Fruit fly (Drosophila melanogaster) S2 (cell line): ENCODE measurements around the gene CG3841.

Source experiments
- CG8478 ChIP-seq: fragments of >200 bp; optimal IDR thresholded peaks from 2 replicates; lab custom pipeline; 2018
- CTCF ChIP-seq, 2 experiments: fragments of >200 bp; optimal IDR thresholded peaks; 2 replicates each; lab custom pipeline; 2018

The CG3841 gene

dm6 chr2L:9589176-9589575 is at the start of gene CG3841:
Gene CG3841 (plus strand): TSS chr2L:9589476.
- TF ChIP-seq CTCF (optimal IDR thresholded peaks at IDR 0.05; lab: Kevin White, UChicago) (no peak), CG8478 (no peak)

- TF ChIP-seq CTCF (optimal IDR thresholded peaks at IDR 0.05; lab: Kevin White, UChicago): peak; percentile 38 to 87
- no peak for TF ChIP-seq CG8478
Measured at dm6 chr2L:9539988-9540573, 49.2 kb upstream of the CG3841 start, which contains the start of gene CG17855. Gene CG17855 (plus strand): TSS chr2L:9540523.

- no peak for TF ChIP-seq CG8478
- no peak for TF ChIP-seq CTCF (optimal IDR thresholded peaks at IDR 0.05; lab: Kevin White, UChicago)
Measured at dm6 chr2L:9542578-9542977, 46.7 kb upstream of the CG3841 start, which contains the start of gene Cpr30B. Gene Cpr30B (plus strand): TSS chr2L:9542878.

dm6 chr2L:9543871-9544270 is 45.4 kb upstream of the CG3841 start, which contains the start of gene CG13113:
Gene CG13113 (plus strand): TSS chr2L:9544171.
- no peak for TF ChIP-seq CTCF (optimal IDR thresholded peaks at IDR 0.05; lab: Kevin White, UChicago)
- TF ChIP-seq CG8478: no peak

- TF ChIP-seq CTCF (optimal IDR thresholded peaks at IDR 0.05; lab: Kevin White, UChicago): no peak
- TF ChIP-seq CG8478: no peak
Measured at dm6 chr2L:9545511-9545910, 43.8 kb upstream of the CG3841 start, which contains the start of gene CG13114. Gene CG13114 (plus strand): TSS chr2L:9545811.

- no peak for TF ChIP-seq CG8478
- no peak for TF ChIP-seq CTCF (optimal IDR thresholded peaks at IDR 0.05; lab: Kevin White, UChicago)
Measured at dm6 chr2L:9550880-9551279, 38.4 kb upstream of the CG3841 start.

dm6 chr2L:9557858-9558257 is 31.4 kb upstream of the CG3841 start:
- TF ChIP-seq CG8478: no peak
- TF ChIP-seq CTCF (optimal IDR thresholded peaks at IDR 0.05; lab: Kevin White, UChicago): no peak

dm6 chr2L:9560045-9560587 is 29.2 kb upstream of the CG3841 start:
- TF ChIP-seq CG8478 (no peak), CTCF (optimal IDR thresholded peaks at IDR 0.05; lab: Kevin White, UChicago) (no peak)

- TF ChIP-seq CG8478 (no peak), CTCF (optimal IDR thresholded peaks at IDR 0.05; lab: Kevin White, UChicago) (no peak)
Measured at dm6 chr2L:9562713-9563112, 26.6 kb upstream of the CG3841 start.

dm6 chr2L:9564527-9564926 is 24.7 kb upstream of the CG3841 start:
- TF ChIP-seq CG8478 (no peak), CTCF (optimal IDR thresholded peaks at IDR 0.05; lab: Kevin White, UChicago) (no peak)

dm6 chr2L:9565387-9565786 is 23.9 kb upstream of the CG3841 start, which contains the start of gene CG46468:
Gene CG46468 (minus strand): TSS chr2L:9565438.
- TF ChIP-seq CTCF (optimal IDR thresholded peaks at IDR 0.05; lab: Kevin White, UChicago) (no peak), CG8478 (no peak)

dm6 chr2L:9566656-9567055 is 22.6 kb upstream of the CG3841 start, which contains the start of gene jp:
Gene jp (minus strand): TSS chr2L:9566750.
- no peak for TF ChIP-seq CTCF (optimal IDR thresholded peaks at IDR 0.05; lab: Kevin White, UChicago)
- TF ChIP-seq CG8478: no peak

- TF ChIP-seq CTCF (optimal IDR thresholded peaks at IDR 0.05; lab: Kevin White, UChicago) (peak; percentile 63 to 65), CG8478 (no peak)
Measured at dm6 chr2L:9567398-9567856, 21.8 kb upstream of the CG3841 start.

dm6 chr2L:9568360-9569088 is 20.8 kb upstream of the CG3841 start, which contains the start of gene brwl:
Gene brwl (plus strand): TSS chr2L:9568890.
- TF ChIP-seq CTCF (optimal IDR thresholded peaks at IDR 0.05; lab: Kevin White, UChicago) (no peak), CG8478 (no peak)

dm6 chr2L:9569131-9569530 is 20.1 kb upstream of the CG3841 start:
- TF ChIP-seq CG8478: no peak
- no peak for TF ChIP-seq CTCF (optimal IDR thresholded peaks at IDR 0.05; lab: Kevin White, UChicago)
